Worm (Caenorhabditis elegans): ENCODE results near the gene gpcp-1.

gpcp-1 gene

ce11 chrX:3115134-3116032 is 5.0 kb upstream of the gpcp-1 start (continued):
- TF ChIP-seq efl-3 (GFP tag; optimal IDR thresholded peaks at IDR 0.05) = no peak
- no peak for TF ChIP-seq unc-98 (GFP tag; IDR thresholded peaks at IDR 0.05)
- no peak for TF ChIP-seq ets-5 (GFP tag; IDR thresholded peaks at IDR 0.05)
- peak; percentile 72 for TF ChIP-seq nhr-20 (tag; optimal IDR thresholded peaks at IDR 0.05)
- no peak for TF ChIP-seq pag-3 (tag; optimal IDR thresholded peaks at IDR 0.05; ENCODE audit: borderline replicate concordance, insufficient read depth)
- TF ChIP-seq Y116A8C.19 (tag; optimal IDR thresholded peaks at IDR 0.05; ENCODE audit: borderline replicate concordance) = no peak
- no peak for TF ChIP-seq unc-62 (GFP tag; optimal IDR thresholded peaks at IDR 0.05)
- peak; percentile 65 for TF ChIP-seq snu-23 (GFP tag; optimal IDR thresholded peaks at IDR 0.05)
- peak in 1 of 2 experiments; percentile 55 for TF ChIP-seq mdl-1 (tag; optimal IDR thresholded peaks at IDR 0.05)
- TF ChIP-seq nhr-11 (tag; optimal IDR thresholded peaks at IDR 0.05) = no peak
- TF ChIP-seq nhr-77 (tag; optimal IDR thresholded peaks at IDR 0.05) = peak; percentile 50
- TF ChIP-seq ama-1 (optimal IDR thresholded peaks at IDR 0.05) = peak; percentile 39
- no peak for TF ChIP-seq F16B12.6 (tag; optimal IDR thresholded peaks at IDR 0.05)
- no peak for TF ChIP-seq aha-1 (tag; optimal IDR thresholded peaks at IDR 0.05)
- TF ChIP-seq nhr-85 (tag) = peak; percentile 89
- TF ChIP-seq ceh-8 (GFP tag; optimal IDR thresholded peaks at IDR 0.05) = peak; percentile 33
- TF ChIP-seq nhr-12 (tag; optimal IDR thresholded peaks at IDR 0.05) = no peak
- no peak for TF ChIP-seq zag-1 (tag; optimal IDR thresholded peaks at IDR 0.05)
- TF ChIP-seq egl-13 (tag; optimal IDR thresholded peaks at IDR 0.05) = no peak
- TF ChIP-seq dpl-1 (GFP tag; optimal IDR thresholded peaks at IDR 0.05) = no peak
- TF ChIP-seq ceh-63 (GFP tag; optimal IDR thresholded peaks at IDR 0.05) = peak; percentile 48
- TF ChIP-seq mep-1 (tag; optimal IDR thresholded peaks at IDR 0.05) = no peak
- TF ChIP-seq ceh-82 (tag; optimal IDR thresholded peaks at IDR 0.05) = peak in 2 of 3 experiments; percentile 18 to 29
- peak; percentile 53 for TF ChIP-seq lin-13 (GFP tag; optimal IDR thresholded peaks at IDR 0.05)
- TF ChIP-seq irx-1 (tag; optimal IDR thresholded peaks at IDR 0.05) = no peak
- peak; percentile 42 for TF ChIP-seq elt-2 (tag; optimal IDR thresholded peaks at IDR 0.05)
- TF ChIP-seq tbx-2 (tag; optimal IDR thresholded peaks at IDR 0.05) = no peak
- no peak for TF ChIP-seq hpl-2 (GFP tag; optimal IDR thresholded peaks at IDR 0.05)
- TF ChIP-seq unc-30 (tag; optimal IDR thresholded peaks at IDR 0.05) = no peak
- TF ChIP-seq ces-1 (GFP tag; optimal IDR thresholded peaks at IDR 0.05) = no peak
- no peak for TF ChIP-seq nhr-28 (tag; optimal IDR thresholded peaks at IDR 0.05)
- peak; percentile 72 for TF ChIP-seq nhr-90 (tag; optimal IDR thresholded peaks at IDR 0.05; ENCODE audit: poor library complexity)
- TF ChIP-seq fkh-4 (tag; optimal IDR thresholded peaks at IDR 0.05; ENCODE audit: borderline replicate concordance) = no peak
- TF ChIP-seq nhr-19 (GFP tag; conservative IDR thresholded peaks at IDR 0.05) = peak; percentile 62
- peak in 1 of 2 experiments; percentile 4 for TF ChIP-seq efl-1 (optimal IDR thresholded peaks at IDR 0.05)
- peak in 1 of 2 experiments; percentile 66 for TF ChIP-seq efl-1 (GFP tag; optimal IDR thresholded peaks at IDR 0.05 in 1 of 2)
- peak; percentile 41 for TF ChIP-seq lir-3 (tag; optimal IDR thresholded peaks at IDR 0.05; ENCODE audit: poor library complexity)
- no peak for TF ChIP-seq fkh-10 (GFP tag; optimal IDR thresholded peaks at IDR 0.05)

DNA sequence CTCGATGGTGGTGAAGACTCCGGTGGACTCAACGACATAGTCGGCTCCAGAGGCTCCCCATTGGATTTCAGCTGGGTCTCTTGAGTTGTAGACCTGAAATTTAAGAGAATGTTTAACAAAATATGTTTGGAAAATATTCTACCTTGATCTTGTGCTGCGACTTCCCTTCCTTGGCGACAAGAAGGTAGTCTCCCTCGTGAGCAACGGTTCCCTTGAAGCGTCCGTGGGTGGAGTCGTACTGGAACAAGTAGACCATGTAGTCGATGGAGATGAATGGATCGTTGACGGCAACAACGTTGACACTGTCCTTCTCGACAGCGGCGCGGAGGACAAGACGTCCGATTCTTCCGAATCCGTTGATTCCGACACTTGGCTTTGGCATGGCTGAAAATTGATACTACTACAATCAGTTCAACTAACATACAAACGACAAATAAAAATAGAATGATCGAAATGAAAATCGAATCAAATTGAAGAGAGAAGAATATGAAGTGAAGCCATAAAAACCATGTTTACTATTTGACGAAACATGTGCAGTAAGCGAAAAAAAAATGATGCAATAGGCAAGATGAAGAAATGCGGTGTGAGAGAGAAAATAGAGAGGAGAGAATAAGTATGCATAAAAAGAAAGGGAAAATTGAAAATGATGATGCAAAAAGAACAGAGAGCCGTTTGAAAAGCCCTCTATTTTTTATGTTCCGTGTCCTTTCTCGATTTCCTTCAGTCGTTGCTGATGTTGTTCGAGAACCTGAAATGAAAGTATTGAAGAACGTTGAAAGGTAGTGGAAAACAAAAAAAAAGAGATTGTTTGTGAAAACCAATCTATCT is 4.1 kb upstream of the gpcp-1 start, which contains the start of gene gpd-2:
gpd-2 (minus strand) TSS at position 384 of the 828 bp plus-strand sequence.
- peak; percentile 44 for TF ChIP-seq mep-1 (tag; optimal IDR thresholded peaks at IDR 0.05)
- TF ChIP-seq pag-3 (tag; optimal IDR thresholded peaks at IDR 0.05; ENCODE audit: borderline replicate concordance, insufficient read depth) = no peak
- TF ChIP-seq nhr-85 (tag) = peak; percentile 37
- no peak for TF ChIP-seq lin-14 (GFP tag; optimal IDR thresholded peaks at IDR 0.05)
- no peak for TF ChIP-seq fos-1 (tag; optimal IDR thresholded peaks at IDR 0.05)
- TF ChIP-seq rnt-1 (tag; optimal IDR thresholded peaks at IDR 0.05) = no peak
- TF ChIP-seq grh-1 (GFP tag; IDR thresholded peaks at IDR 0.05) = 0 out of 2 replicates have a peak, but pooled peaks have one; percentile 10
- no peak for TF ChIP-seq ztf-11 (tag; optimal IDR thresholded peaks at IDR 0.05)
- TF ChIP-seq aly-2 (tag; optimal IDR thresholded peaks at IDR 0.05) = no peak
- no peak for TF ChIP-seq unc-130 (tag; optimal IDR thresholded peaks at IDR 0.05)
- peak; percentile 21 for TF ChIP-seq ztf-4 (tag; optimal IDR thresholded peaks at IDR 0.05)
- TF ChIP-seq irx-1 (tag; optimal IDR thresholded peaks at IDR 0.05) = no peak
- TF ChIP-seq nhr-11 (tag; optimal IDR thresholded peaks at IDR 0.05) = no peak
- TF ChIP-seq ceh-82 (tag; optimal IDR thresholded peaks at IDR 0.05) = peak in 1 of 3 experiments; percentile 9
- no peak for TF ChIP-seq efl-3 (GFP tag; optimal IDR thresholded peaks at IDR 0.05)
- TF ChIP-seq F16B12.6 (tag; optimal IDR thresholded peaks at IDR 0.05) = no peak
- no peak for TF ChIP-seq mdl-1 (tag; optimal IDR thresholded peaks at IDR 0.05)
- no peak for TF ChIP-seq hlh-17 (GFP tag; optimal IDR thresholded peaks at IDR 0.05; ENCODE audit: borderline replicate concordance)
- no peak for TF ChIP-seq egl-13 (tag; optimal IDR thresholded peaks at IDR 0.05)
- no peak for TF ChIP-seq isw-1 (GFP tag; IDR thresholded peaks at IDR 0.05)

Measured in whole organism, L1 larva.